Fruit fly (Drosophila melanogaster) S2 (cell line): ENCODE data around the gene CG10845.

Source experiments
- CG8478 ChIP-seq: fragments of >200 bp; optimal IDR thresholded peaks from 2 replicates; lab custom pipeline; 2018
- CTCF ChIP-seq, 2 experiments: fragments of >200 bp; optimal IDR thresholded peaks; 2 replicates each; lab custom pipeline; 2018

- TF ChIP-seq CG8478 (no peak), CTCF (optimal IDR thresholded peaks at IDR 0.05; lab: Kevin White, UChicago) (no peak)
Measured at dm6 chr3R:24889303-24889892, 11.5 kb upstream of the CG10845 start.
